Worm (Caenorhabditis elegans): ENCODE data around the gene srw-29.

ce11 chrV:16455065-16455464 lies 30.7 kb upstream of the srw-29 start, which contains the start of gene str-14:
- TF ChIP-seq pes-1 (GFP tag; IDR thresholded peaks at IDR 0.05) (no peak), flt-1 (GFP tag; IDR thresholded peaks at IDR 0.05) (no peak), ama-1 (optimal IDR thresholded peaks at IDR 0.05) (no peak), tra-4 (tag; optimal IDR thresholded peaks at IDR 0.05) (no peak), ceh-36 (tag; optimal IDR thresholded peaks at IDR 0.05) (no peak), hnd-1 (tag; optimal IDR thresholded peaks at IDR 0.05) (no peak), B0310.2 (tag; optimal IDR thresholded peaks at IDR 0.05) (no peak), ets-7 (tag; optimal IDR thresholded peaks at IDR 0.05) (no peak), hmbx-1 (tag; optimal IDR thresholded peaks at IDR 0.05) (no peak)

Data from whole organism, early embryonic.